Worm (Caenorhabditis elegans) whole organism, L4 larva: ENCODE results near the gene C30B5.6.

Source experiments
- aly-2 ChIP-seq: sonication (generic microtip); optimal IDR thresholded peaks from 2 replicates; lab custom pipeline; 2018; ENCODE audit warnings: missing biosample characterization, missing genetic modification characterization
- dmd-6 ChIP-seq: fragments of 200-800 bp; sonication (Bioruptor generic); IDR thresholded peaks from 2 replicates; pipeline ENCODE4 v1.3.6; 2022; ENCODE audit warnings: missing genetic modification reagents, missing genetic modification characterization, missing compliant biosample characterization
- lir-3 ChIP-seq: sonication (generic microtip); optimal IDR thresholded peaks from 2 replicates; lab custom pipeline; 2016; ENCODE audit warnings: mild to moderate bottlenecking, missing genetic modification characterization, missing compliant biosample characterization
- lsy-2 ChIP-seq, 2 experiments: fragments of 150-350 bp in 1 of 2; sonication (generic microtip) in 1 of 2; optimal IDR thresholded peaks; 2 replicates each; lab custom pipeline; 2014 to 2017; ENCODE audit warnings: missing biosample characterization in 2 of 2, missing genetic modification characterization in 2 of 2
- mdl-1 ChIP-seq, 2 experiments: fragments of 150-350 bp in 1 of 2; sonication (generic microtip) in 1 of 2; optimal IDR thresholded peaks; 2 replicates each; lab custom pipeline; 2014 to 2017; ENCODE audit warnings: missing biosample characterization in 2 of 2, missing genetic modification characterization in 2 of 2
- mep-1 ChIP-seq: fragments of 150-350 bp; sonication (generic microtip); optimal IDR thresholded peaks from 3 replicates; lab custom pipeline; 2014; ENCODE audit warnings: missing biosample characterization, missing genetic modification characterization
- nhr-237 ChIP-seq: sonication (generic microtip); optimal IDR thresholded peaks from 2 replicates; lab custom pipeline; 2017; ENCODE audit warnings: missing biosample characterization, missing genetic modification characterization
- nhr-28 ChIP-seq: fragments of 150-350 bp; optimal IDR thresholded peaks from 2 replicates; lab custom pipeline; 2014; ENCODE audit warnings: missing biosample characterization, missing genetic modification characterization
- zfp-2 ChIP-seq: sonication (generic microtip); optimal IDR thresholded peaks from 2 replicates; lab custom pipeline; 2016; ENCODE audit warnings: mild to moderate bottlenecking, missing genetic modification characterization, missing compliant biosample characterization
- zfp-3 ChIP-seq: fragments of 200-800 bp; sonication (Bioruptor generic); conservative IDR thresholded peaks from 2 replicates; pipeline ENCODE4 v1.3.6; 2022; ENCODE audit warnings: missing genetic modification reagents, missing genetic modification characterization, missing compliant biosample characterization
- ztf-11 ChIP-seq: fragments of 150-350 bp; optimal IDR thresholded peaks from 2 replicates; lab custom pipeline; 2014; ENCODE audit warnings: missing biosample characterization, missing genetic modification characterization

DNA sequence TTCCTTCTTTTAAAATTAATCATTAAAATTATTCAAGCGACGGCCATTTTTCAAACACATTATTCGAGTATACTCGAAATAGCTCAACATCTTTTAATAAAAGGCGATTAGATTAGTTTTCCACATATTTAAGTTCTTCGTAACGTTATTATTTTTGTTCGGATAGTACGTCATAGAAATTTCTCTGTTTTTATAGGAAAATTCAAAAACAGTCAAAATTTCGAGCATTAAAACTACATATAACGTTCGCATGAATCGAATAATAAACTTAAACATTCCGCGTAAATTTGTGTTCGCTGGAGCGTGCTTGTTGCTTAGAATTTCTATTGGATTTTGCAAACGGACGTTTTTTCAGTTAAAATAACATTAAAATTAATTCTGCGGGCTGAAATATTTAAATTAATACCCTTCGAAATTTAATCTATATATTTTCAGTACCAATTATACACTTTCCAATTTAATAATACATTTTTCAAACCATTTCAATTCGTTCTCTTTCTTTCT lies 22.8 kb upstream of the C30B5.6 start, which contains the start of gene blos-4:
- TF ChIP-seq zfp-2 (tag; lab: Kevin White, UChicago), result no peak
- no peak for TF ChIP-seq nhr-237 (tag; lab: Kevin White, UChicago)
- no peak for TF ChIP-seq lir-3
- no peak for TF ChIP-seq lsy-2 (tag; optimal IDR thresholded peaks at IDR 0.05; lab: Kevin White, UChicago)
- TF ChIP-seq aly-2, result no peak
- TF ChIP-seq dmd-6 (GFP tag; lab: Robert Waterston, UW), result no peak
- no peak for TF ChIP-seq zfp-3 (GFP tag; lab: Robert Waterston, UW)
- no peak for TF ChIP-seq mep-1 (tag; lab: Kevin White, UChicago)
- no peak for TF ChIP-seq mdl-1 (tag; optimal IDR thresholded peaks at IDR 0.05; lab: Kevin White, UChicago)
- no peak for TF ChIP-seq nhr-28
- no peak for TF ChIP-seq ztf-11 (tag; lab: Kevin White, UChicago)
